Fruit fly (Drosophila melanogaster): ENCODE results near the gene Bdbt.

Gene Bdbt

DNA sequence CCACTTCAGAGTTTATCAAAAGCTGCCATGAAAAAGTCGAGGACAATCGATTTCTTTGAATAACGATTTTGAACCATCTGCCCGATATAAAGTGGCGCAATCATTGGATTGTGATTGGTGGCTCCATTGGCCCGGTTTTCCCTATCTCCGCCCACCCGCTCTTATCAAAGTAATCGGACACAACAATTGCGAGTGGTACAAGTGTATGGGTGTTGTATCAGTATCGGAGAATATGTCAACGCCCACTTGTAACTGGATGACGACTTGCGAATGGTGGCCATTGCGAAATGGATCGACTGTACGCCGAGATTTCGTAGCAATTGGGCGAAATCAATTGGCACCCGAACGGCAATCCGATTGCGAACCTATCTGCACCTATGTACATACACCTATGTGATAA is 41.1 kb downstream of the Bdbt start:
- no peak for TF ChIP-seq CTCF (optimal IDR thresholded peaks at IDR 0.05)
- no peak for TF ChIP-seq CG8478 (optimal IDR thresholded peaks at IDR 0.05)

DNA sequence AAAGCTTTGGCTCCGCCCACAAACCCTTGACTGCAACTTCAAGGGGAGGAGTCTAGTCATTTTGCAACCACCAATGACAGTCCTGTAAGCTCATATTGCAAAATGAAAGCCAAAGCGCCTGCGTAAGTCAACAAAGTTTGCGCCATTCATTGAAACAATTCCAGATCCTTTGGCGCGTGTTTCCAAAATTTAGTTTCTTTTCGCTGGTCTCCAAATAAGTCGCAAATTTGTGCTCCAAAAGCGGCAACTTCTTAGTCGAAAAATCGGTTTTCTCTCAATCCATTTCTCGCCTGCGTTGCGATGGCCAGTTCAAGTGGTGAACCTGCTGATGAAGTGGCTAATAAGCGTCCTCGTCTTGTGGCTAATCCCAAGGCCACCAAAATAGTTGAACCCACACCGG is 44.9 kb downstream of the Bdbt start, which contains the start of gene dmrt93B:
Gene dmrt93B (plus strand): TSS at position 301 of the 400 bp plus-strand sequence.
- TF ChIP-seq CTCF (optimal IDR thresholded peaks at IDR 0.05) (no peak), CG8478 (optimal IDR thresholded peaks at IDR 0.05) (no peak)

DNA sequence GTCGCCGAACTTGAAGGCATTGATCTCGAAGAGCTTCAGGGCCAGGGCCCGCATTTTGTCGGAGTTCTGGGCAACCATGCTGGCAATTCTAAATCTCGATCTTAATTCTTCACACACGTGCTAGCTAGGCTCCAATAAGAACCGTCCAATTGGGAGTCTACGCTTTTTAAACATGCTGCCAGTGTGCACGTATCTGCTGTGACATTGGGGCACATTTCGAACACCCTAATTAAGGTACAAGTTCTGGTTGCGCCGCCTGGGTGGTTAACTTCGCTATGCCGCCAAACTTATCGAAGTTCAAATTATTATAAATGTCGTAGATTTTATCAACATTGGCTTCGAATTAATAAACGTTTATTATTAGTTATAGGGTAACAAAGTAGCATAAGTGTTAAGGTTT is 45.5 kb downstream of the Bdbt start, which contains the start of gene r-l:
Gene r-l (minus strand): TSS at position 179 of the 400 bp plus-strand sequence.
- TF ChIP-seq CTCF (optimal IDR thresholded peaks at IDR 0.05) (peak; percentile 30 to 49), CG8478 (optimal IDR thresholded peaks at IDR 0.05) (no peak)

DNA sequence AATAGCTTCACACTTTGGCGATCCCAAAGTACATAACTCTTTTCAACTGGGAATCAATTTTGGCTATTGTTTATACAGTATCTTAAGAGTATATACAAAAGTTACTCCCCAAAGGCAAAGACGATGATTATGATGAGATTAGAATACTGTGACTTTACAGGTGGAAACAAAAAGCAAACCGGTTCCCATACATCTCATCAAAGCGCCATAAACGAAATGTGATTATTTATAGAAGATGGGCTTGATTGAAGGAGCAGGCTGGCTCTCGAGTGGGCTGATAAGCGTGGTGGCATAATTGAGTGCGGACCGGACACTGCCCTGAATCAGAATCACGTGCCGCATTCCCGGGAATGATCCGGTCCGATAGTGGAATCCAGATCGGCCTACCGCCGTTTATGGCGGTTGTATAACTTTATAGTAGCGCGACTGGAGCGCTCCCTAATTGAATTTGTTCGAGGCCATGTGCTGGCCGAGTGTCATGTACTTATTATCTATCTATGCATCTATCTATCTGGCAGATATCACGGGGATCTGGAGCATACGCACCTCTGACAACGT is 46.6 kb downstream of the Bdbt start:
- TF ChIP-seq CG8478 (optimal IDR thresholded peaks at IDR 0.05), result no peak
- TF ChIP-seq CTCF (optimal IDR thresholded peaks at IDR 0.05), result no peak

DNA sequence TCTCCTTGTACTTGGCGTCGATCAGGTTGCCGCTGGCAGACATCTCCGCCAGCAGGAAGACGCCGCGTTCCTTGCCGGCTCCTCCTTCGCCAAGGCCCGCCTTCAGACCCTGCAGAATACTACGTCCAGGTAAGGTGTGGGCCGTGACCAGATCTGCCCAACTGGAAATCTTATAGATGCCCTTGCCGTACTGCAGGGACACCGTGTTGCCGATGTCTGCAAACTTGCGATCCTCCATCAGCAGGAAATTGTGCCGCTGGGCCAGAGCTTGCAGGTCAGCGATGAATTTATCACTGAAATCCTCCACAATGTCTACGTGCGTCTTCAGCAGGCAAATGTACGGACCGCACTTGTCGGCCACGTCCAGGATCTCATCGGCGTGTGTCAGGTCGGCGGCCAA is 47.3 kb downstream of the Bdbt start:
- TF ChIP-seq CG8478 (optimal IDR thresholded peaks at IDR 0.05), result no peak
- no peak for TF ChIP-seq CTCF (optimal IDR thresholded peaks at IDR 0.05)

DNA sequence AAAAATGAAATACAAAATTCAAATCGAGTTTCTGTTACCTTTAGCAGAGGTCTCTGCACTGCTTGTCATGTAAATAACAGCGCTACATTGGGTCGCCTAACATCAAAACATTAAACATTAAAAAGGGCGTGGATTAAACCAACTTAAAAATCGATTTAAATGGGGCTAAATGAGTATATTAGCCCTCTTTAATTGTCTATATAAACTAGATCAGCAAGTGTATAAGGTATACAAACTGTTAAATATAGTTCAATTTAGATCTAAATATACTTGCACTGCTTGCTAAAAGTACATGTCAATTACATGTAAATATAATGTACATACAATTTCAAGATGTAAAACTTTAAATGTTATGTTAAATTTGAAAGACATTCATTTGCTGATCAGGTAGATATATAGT is 48.9 kb downstream of the Bdbt start:
- TF ChIP-seq CG8478 (optimal IDR thresholded peaks at IDR 0.05) (no peak), CTCF (optimal IDR thresholded peaks at IDR 0.05) (peak in 1 of 2 experiments; percentile 2)
